Worm (Caenorhabditis elegans) whole organism, late embryonic: ENCODE data around the gene C27A7.8.

ENCODE experiments used
- C08G9.2 ChIP-seq: sonication (generic microtip); optimal IDR thresholded peaks from 2 replicates; lab custom pipeline; 2016; ENCODE audit warnings: mild to moderate bottlenecking, missing genetic modification characterization, moderate library complexity, missing compliant biosample characterization
- F13H6.1 ChIP-seq: sonication (generic microtip); optimal IDR thresholded peaks from 2 replicates; lab custom pipeline; 2016; ENCODE audit warnings: missing genetic modification characterization, missing compliant biosample characterization
- ahr-1 ChIP-seq: sonication (generic microtip); optimal IDR thresholded peaks from 2 replicates; lab custom pipeline; 2016; ENCODE audit warnings: missing genetic modification characterization, missing compliant biosample characterization
- ama-1 ChIP-seq: fragments of 150-350 bp; optimal IDR thresholded peaks from 2 replicates; lab custom pipeline; 2014
- ceh-14 ChIP-seq: sonication (generic microtip); optimal IDR thresholded peaks from 2 replicates; lab custom pipeline; 2016; ENCODE audit warnings: missing genotype, missing genetic modification characterization, missing compliant biosample characterization
- ceh-19 ChIP-seq: fragments of 200-800 bp; sonication (Bioruptor generic); optimal IDR thresholded peaks from 2 replicates; lab custom pipeline; 2018; ENCODE audit warnings: mild to moderate bottlenecking, missing genetic modification characterization, missing compliant biosample characterization
- ceh-2 ChIP-seq: sonication (generic microtip); optimal IDR thresholded peaks from 2 replicates; lab custom pipeline; 2016; ENCODE audit warnings: missing genotype, missing genetic modification characterization, missing compliant biosample characterization
- ceh-22 ChIP-seq: sonication (generic microtip); optimal IDR thresholded peaks from 2 replicates; lab custom pipeline; 2017; ENCODE audit warnings: missing biosample characterization, missing genetic modification characterization
- ceh-24 ChIP-seq: sonication (generic microtip); optimal IDR thresholded peaks from 2 replicates; lab custom pipeline; 2016; ENCODE audit warnings: mild to moderate bottlenecking, missing genetic modification characterization, missing compliant biosample characterization
- ceh-48 ChIP-seq: sonication (generic microtip); optimal IDR thresholded peaks from 2 replicates; lab custom pipeline; 2016; ENCODE audit warnings: missing genetic modification characterization, inconsistent platforms, missing compliant biosample characterization
- ceh-6 ChIP-seq: fragments of 200-800 bp; sonication (Bioruptor generic); optimal IDR thresholded peaks from 2 replicates; lab custom pipeline; 2018; ENCODE audit warnings: mild to moderate bottlenecking, missing genetic modification characterization, missing compliant biosample characterization
- che-1 ChIP-seq: sonication (generic microtip); optimal IDR thresholded peaks from 2 replicates; lab custom pipeline; 2016; ENCODE audit warnings: mild to moderate bottlenecking, missing genetic modification characterization, missing compliant biosample characterization
- dmd-4 ChIP-seq: sonication (generic microtip); optimal IDR thresholded peaks from 2 replicates; lab custom pipeline; 2016; ENCODE audit warnings: borderline replicate concordance, missing genetic modification characterization, missing compliant biosample characterization
- dve-1 ChIP-seq: sonication (generic microtip); optimal IDR thresholded peaks from 2 replicates; lab custom pipeline; 2017; ENCODE audit warnings: antibody characterized with exemption, mild to moderate bottlenecking, missing genetic modification characterization, missing compliant biosample characterization
- elt-2 ChIP-seq: sonication (generic microtip); optimal IDR thresholded peaks from 2 replicates; lab custom pipeline; 2016; ENCODE audit warnings: missing genetic modification reagents, missing genetic modification characterization, missing compliant biosample characterization
- elt-4 ChIP-seq: sonication (generic microtip); optimal IDR thresholded peaks from 2 replicates; lab custom pipeline; 2016; ENCODE audit warnings: missing genetic modification characterization, missing compliant biosample characterization
- eyg-1 ChIP-seq: sonication (generic microtip); optimal IDR thresholded peaks from 2 replicates; lab custom pipeline; 2016; ENCODE audit warnings: missing genotype, missing genetic modification characterization, missing compliant biosample characterization
- fkh-10 ChIP-seq: fragments of 150-350 bp; optimal IDR thresholded peaks from 2 replicates; lab custom pipeline; 2014; ENCODE audit warnings: missing biosample characterization, missing genetic modification reagents, missing genetic modification characterization
- fkh-6 ChIP-seq: sonication (generic microtip); optimal IDR thresholded peaks from 2 replicates; lab custom pipeline; 2016; ENCODE audit warnings: missing genetic modification characterization, missing compliant biosample characterization
- hlh-30 ChIP-seq: sonication (generic microtip); optimal IDR thresholded peaks from 2 replicates; lab custom pipeline; 2017; ENCODE audit warnings: antibody characterized with exemption, missing genetic modification characterization, missing compliant biosample characterization; ENCODE audit not compliant: insufficient read depth
- madf-2 ChIP-seq: sonication (generic microtip); optimal IDR thresholded peaks from 2 replicates; lab custom pipeline; 2017; ENCODE audit warnings: missing genetic modification characterization, missing compliant biosample characterization
- nfya-1 ChIP-seq: sonication (generic microtip); optimal IDR thresholded peaks from 2 replicates; lab custom pipeline; 2017; ENCODE audit warnings: missing genetic modification characterization, mild to moderate bottlenecking, missing compliant biosample characterization, antibody characterized with exemption, moderate library complexity
- npax-4 ChIP-seq: sonication (generic microtip); optimal IDR thresholded peaks from 2 replicates; lab custom pipeline; 2016; ENCODE audit warnings: missing genetic modification characterization, missing compliant biosample characterization
- odd-2 ChIP-seq: sonication (generic microtip); optimal IDR thresholded peaks from 2 replicates; lab custom pipeline; 2017; ENCODE audit warnings: antibody characterized with exemption, mild to moderate bottlenecking, missing genetic modification characterization, missing compliant biosample characterization
- pat-9 ChIP-seq: fragments of 200-800 bp; sonication (Bioruptor generic); optimal IDR thresholded peaks from 2 replicates; lab custom pipeline; 2018; ENCODE audit warnings: mild to moderate bottlenecking, missing genetic modification characterization, moderate library complexity, missing compliant biosample characterization
- pha-2 ChIP-seq: sonication (generic microtip); optimal IDR thresholded peaks from 2 replicates; lab custom pipeline; 2017; ENCODE audit warnings: mild to moderate bottlenecking, missing genetic modification characterization, missing compliant biosample characterization
- pha-4 ChIP-seq: fragments of 150-350 bp; optimal IDR thresholded peaks from 2 replicates; lab custom pipeline; 2018; ENCODE audit warnings: missing biosample characterization, missing genetic modification reagents, missing genetic modification characterization
- pqm-1 ChIP-seq: sonication (generic microtip); optimal IDR thresholded peaks from 2 replicates; lab custom pipeline; 2016; ENCODE audit warnings: missing genetic modification characterization, missing compliant biosample characterization
- pros-1 ChIP-seq: fragments of 150-350 bp; optimal IDR thresholded peaks from 2 replicates; lab custom pipeline; 2014; ENCODE audit warnings: missing biosample characterization, missing genetic modification reagents, missing genetic modification characterization
- ref-2 ChIP-seq: sonication (generic microtip); optimal IDR thresholded peaks from 2 replicates; lab custom pipeline; 2016; ENCODE audit warnings: missing genetic modification characterization, missing compliant biosample characterization
- tbx-7 ChIP-seq: sonication (generic microtip); optimal IDR thresholded peaks from 2 replicates; lab custom pipeline; 2016; ENCODE audit warnings: missing genotype, missing genetic modification characterization, missing compliant biosample characterization
- ttx-3 ChIP-seq: sonication (generic microtip); optimal IDR thresholded peaks from 2 replicates; lab custom pipeline; 2016; ENCODE audit warnings: missing genetic modification reagents, missing genetic modification characterization, missing compliant biosample characterization
- unc-42 ChIP-seq: sonication (generic microtip); optimal IDR thresholded peaks from 2 replicates; lab custom pipeline; 2016; ENCODE audit warnings: missing genotype, missing genetic modification characterization, missing compliant biosample characterization
- unc-55 ChIP-seq: sonication (generic microtip); optimal IDR thresholded peaks from 2 replicates; lab custom pipeline; 2017; ENCODE audit warnings: missing biosample characterization, missing genetic modification reagents, missing genetic modification characterization
- zip-5 ChIP-seq: sonication (generic microtip); optimal IDR thresholded peaks from 2 replicates; lab custom pipeline; 2016; ENCODE audit warnings: missing genetic modification characterization, missing compliant biosample characterization
- ztf-16 ChIP-seq: sonication (generic microtip); optimal IDR thresholded peaks from 2 replicates; lab custom pipeline; 2017; ENCODE audit warnings: missing genetic modification characterization, missing compliant biosample characterization

The C27A7.8 gene

ce11 chrV:12152857-12153256 lies at the start of gene C27A7.8:
Gene C27A7.8 (plus strand): TSS chrV:12153157.
- TF ChIP-seq tbx-7 (tag; lab: Kevin White, UChicago) (no peak), fkh-10 (no peak)

- TF ChIP-seq ama-1 (lab: Kevin White, UChicago) (no peak), ttx-3 (tag; lab: Kevin White, UChicago) (no peak), hlh-30 (tag; lab: Kevin White, UChicago) (no peak), odd-2 (tag; lab: Kevin White, UChicago) (no peak)
These were observed 49.0 kb upstream of the C27A7.8 start, which contains the start of gene nhr-153 for ce11 chrV:12103920-12104319. Gene nhr-153 (plus strand): TSS chrV:12104220.

ce11 chrV:12106841-12107240 lies 46.1 kb upstream of the C27A7.8 start, which contains the start of gene nhr-136:
Gene nhr-136 (plus strand): TSS chrV:12107141.
- no peak for TF ChIP-seq eyg-1 (tag; lab: Kevin White, UChicago)

ce11 chrV:12111452-12111851 lies 41.5 kb upstream of the C27A7.8 start, which contains the start of gene lhpp-1:
Gene lhpp-1 (minus strand): TSS chrV:12111805.
- TF ChIP-seq ama-1 (lab: Kevin White, UChicago), result no peak
- no peak for TF ChIP-seq ztf-16
- TF ChIP-seq zip-5 (tag; lab: Kevin White, UChicago), result no peak
- TF ChIP-seq unc-55 (GFP tag; lab: Kevin White, UChicago), result peak; percentile 33
- TF ChIP-seq hlh-30 (tag; lab: Kevin White, UChicago), result peak; percentile 55
- TF ChIP-seq ceh-19 (GFP tag; lab: Kevin White, UChicago), result no peak

DNA sequence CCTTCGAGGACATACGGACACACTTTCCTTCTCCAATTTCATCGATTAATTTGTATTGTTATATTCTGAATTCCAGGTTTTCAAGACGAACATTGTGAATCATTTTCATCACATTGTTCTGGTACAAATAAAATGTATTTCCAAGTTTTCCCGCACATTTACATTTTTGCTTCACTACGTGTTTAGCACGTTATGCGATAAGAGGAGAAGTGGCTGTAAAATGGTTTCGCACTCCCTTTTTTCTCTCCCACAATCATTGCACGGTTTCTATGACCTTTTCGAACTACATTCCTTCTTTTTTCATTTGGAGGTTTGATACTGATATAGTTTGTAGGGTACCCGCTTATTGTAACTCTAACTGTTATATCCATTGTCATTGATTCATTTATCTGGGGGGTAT lies 39.2 kb upstream of the C27A7.8 start:
- TF ChIP-seq npax-4 (tag; lab: Kevin White, UChicago) (no peak), pha-4 (tag; lab: Kevin White, UChicago) (no peak), elt-2 (no peak)

ce11 chrV:12114693-12115092 lies 38.3 kb upstream of the C27A7.8 start, which contains the start of gene spin-1:
Gene spin-1 (plus strand): TSS chrV:12114993.
- TF ChIP-seq ceh-19 (GFP tag; lab: Kevin White, UChicago) (no peak), dve-1 (tag; lab: Kevin White, UChicago) (no peak), nfya-1 (no peak), pat-9 (tag; lab: Kevin White, UChicago) (no peak), madf-2 (tag; lab: Kevin White, UChicago) (no peak), ztf-16 (no peak), ceh-2 (tag; lab: Kevin White, UChicago) (no peak), ceh-22 (no peak), ceh-48 (tag; lab: Kevin White, UChicago) (no peak), ref-2 (tag; lab: Kevin White, UChicago) (no peak), dmd-4 (tag; lab: Kevin White, UChicago) (no peak), ceh-14 (tag; lab: Kevin White, UChicago) (no peak), pha-2 (tag; lab: Kevin White, UChicago) (no peak)
- TF ChIP-seq, all 69 proteins: peak for 0

DNA sequence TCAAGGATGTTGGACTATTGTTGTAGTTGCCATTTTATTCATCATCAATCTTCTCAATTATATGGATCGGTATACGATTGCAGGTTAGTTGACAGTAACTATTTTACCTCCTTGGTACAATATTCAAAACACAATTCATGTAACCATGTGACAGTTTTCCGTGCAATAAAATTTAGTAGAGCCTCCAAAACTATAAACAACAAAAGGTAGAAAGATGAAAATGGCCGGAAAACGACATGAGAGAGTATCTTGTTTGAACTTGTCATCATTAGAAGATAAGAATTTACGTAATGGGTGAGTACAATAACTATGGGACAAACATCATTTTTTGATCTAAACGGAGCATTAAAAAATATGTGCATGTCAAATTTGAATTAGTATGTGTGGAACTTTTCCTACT lies 37.8 kb upstream of the C27A7.8 start:
- TF ChIP-seq zip-5 (tag; lab: Kevin White, UChicago), result no peak
- no peak for TF ChIP-seq C08G9.2 (tag; lab: Kevin White, UChicago)
- no peak for TF ChIP-seq ama-1 (lab: Kevin White, UChicago)

DNA sequence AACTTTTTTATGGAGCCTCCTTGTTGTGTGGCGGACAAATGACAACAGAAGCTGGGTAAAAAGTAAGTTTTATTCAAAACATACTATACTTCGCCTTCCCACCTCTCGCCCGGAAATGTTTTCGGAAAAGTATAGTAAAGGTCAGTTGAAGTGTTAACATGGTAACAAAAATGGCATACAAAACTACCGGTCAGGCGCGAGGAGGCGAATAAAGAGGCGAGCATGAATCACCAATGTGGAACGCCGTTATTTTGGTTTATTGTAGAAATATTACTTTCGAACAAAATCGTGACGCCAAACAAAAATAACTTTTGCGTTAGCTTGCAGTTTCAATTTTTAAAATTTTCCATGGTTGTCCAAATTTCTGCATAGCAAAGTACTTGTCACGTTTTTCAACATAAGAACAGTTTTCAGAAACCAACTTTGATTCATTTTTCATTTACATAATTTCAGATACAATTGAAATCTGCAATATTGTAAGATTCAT lies 35.3 kb upstream of the C27A7.8 start, which contains the start of gene C13C4.8:
C13C4.8 (plus strand) TSS at position 437 of the 487 bp plus-strand sequence.
- TF ChIP-seq unc-42 (tag; lab: Kevin White, UChicago), result no peak
- TF ChIP-seq che-1 (tag; lab: Kevin White, UChicago), result no peak
- no peak for TF ChIP-seq ceh-48 (tag; lab: Kevin White, UChicago)
- no peak for TF ChIP-seq nfya-1
- no peak for TF ChIP-seq fkh-6 (tag; lab: Kevin White, UChicago)
- TF ChIP-seq ceh-22, result no peak
- no peak for TF ChIP-seq ahr-1 (tag; lab: Kevin White, UChicago)
- TF ChIP-seq elt-4, result no peak
- no peak for TF ChIP-seq fkh-10
- TF ChIP-seq F13H6.1 (tag; lab: Kevin White, UChicago), result no peak
- no peak for TF ChIP-seq dmd-4 (tag; lab: Kevin White, UChicago)
- TF ChIP-seq madf-2 (tag; lab: Kevin White, UChicago), result no peak
- TF ChIP-seq ceh-6 (GFP tag; lab: Kevin White, UChicago), result no peak
- TF ChIP-seq pros-1 (tag; lab: Kevin White, UChicago), result no peak
- TF ChIP-seq ceh-24 (tag; lab: Kevin White, UChicago), result no peak
- TF ChIP-seq pqm-1 (tag; lab: Kevin White, UChicago), result no peak
- TF ChIP-seq odd-2 (tag; lab: Kevin White, UChicago), result no peak
